Worm (Caenorhabditis elegans) whole organism, L1 larva: Measurements from ENCODE around the gene C54F6.12.

Source experiments
- ceh-88 ChIP-seq: fragments of 200-800 bp; sonication (Bioruptor generic); IDR thresholded peaks from 2 replicates; pipeline ENCODE4 v1.3.6; 2022; ENCODE audit warnings: missing genetic modification characterization, missing compliant biosample characterization
- elt-3 ChIP-seq, 6 experiments: fragments of 150-350 bp in 1 of 6; sonication (generic microtip); optimal IDR thresholded peaks; 2 replicates each; lab custom pipeline; 2017 to 2018; ENCODE audit warnings: missing biosample characterization in 6 of 6, missing genetic modification characterization in 6 of 6, inconsistent platforms in 1 of 6
- fos-1 ChIP-seq: fragments of 150-350 bp; optimal IDR thresholded peaks from 2 replicates; lab custom pipeline; 2014; ENCODE audit warnings: missing biosample characterization, missing genetic modification characterization
- lin-13 ChIP-seq: fragments of 150-350 bp; optimal IDR thresholded peaks from 2 replicates; lab custom pipeline; 2014; ENCODE audit warnings: missing biosample characterization, missing genetic modification reagents, missing genetic modification characterization
- lin-39 ChIP-seq: fragments of 150-350 bp; optimal IDR thresholded peaks from 2 replicates; lab custom pipeline; 2014; ENCODE audit warnings: missing biosample characterization, missing genetic modification reagents, missing genetic modification characterization
- nhr-12 ChIP-seq: sonication (generic microtip); optimal IDR thresholded peaks from 2 replicates; lab custom pipeline; 2017; ENCODE audit warnings: missing biosample characterization, missing genetic modification characterization
- nhr-237 ChIP-seq: fragments of 150-350 bp; optimal IDR thresholded peaks from 2 replicates; lab custom pipeline; 2014; ENCODE audit warnings: missing biosample characterization, missing genetic modification characterization
- nhr-76 ChIP-seq: sonication (generic microtip); optimal IDR thresholded peaks from 2 replicates; lab custom pipeline; 2017; ENCODE audit warnings: missing biosample characterization, missing genetic modification characterization
- rnt-1 ChIP-seq: sonication (generic microtip); optimal IDR thresholded peaks from 2 replicates; lab custom pipeline; 2016; ENCODE audit warnings: mild to moderate bottlenecking, missing genetic modification characterization, moderate library complexity, missing compliant biosample characterization
- snpc-4 ChIP-seq: fragments of 150-350 bp; optimal IDR thresholded peaks from 2 replicates; lab custom pipeline; 2014; ENCODE audit warnings: missing biosample characterization, missing genetic modification characterization
- unc-62 ChIP-seq: fragments of 150-350 bp; optimal IDR thresholded peaks from 2 replicates; lab custom pipeline; 2014; ENCODE audit warnings: missing biosample characterization, missing genetic modification reagents, missing genetic modification characterization
- vab-15 ChIP-seq: sonication (generic microtip); optimal IDR thresholded peaks from 2 replicates; lab custom pipeline; 2017; ENCODE audit warnings: missing genotype, mild to moderate bottlenecking, missing genetic modification characterization, missing compliant biosample characterization

DNA sequence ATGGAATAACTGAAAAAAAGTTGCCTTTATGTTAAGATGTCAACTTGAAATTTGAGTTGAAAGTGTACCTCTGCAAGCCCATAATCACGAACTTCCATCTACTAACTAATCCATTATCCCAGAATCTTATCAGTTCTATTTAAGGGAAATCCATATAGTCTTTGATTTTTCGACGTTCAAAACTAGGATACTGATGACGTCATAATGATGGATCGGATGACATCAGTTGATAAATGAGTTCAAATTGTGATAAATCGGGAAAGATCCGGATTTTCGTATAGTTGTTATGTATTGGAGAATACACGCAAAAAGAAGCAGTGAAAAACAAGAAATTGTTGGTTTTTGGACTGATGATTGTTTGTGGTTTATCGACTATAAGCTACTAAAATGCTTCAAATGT is 5.8 kb upstream of the C54F6.12 start:
- TF ChIP-seq vab-15 (tag; lab: Kevin White, UChicago): no peak
- TF ChIP-seq nhr-76 (tag; lab: Kevin White, UChicago): no peak
- no peak for TF ChIP-seq lin-39 (tag; lab: Kevin White, UChicago)
- no peak for TF ChIP-seq snpc-4 (tag; lab: Kevin White, UChicago)
- no peak for TF ChIP-seq nhr-237
- TF ChIP-seq rnt-1: no peak
- TF ChIP-seq nhr-12: no peak
- no peak for TF ChIP-seq lin-13 (GFP tag; lab: Kevin White, UChicago)
- no peak for TF ChIP-seq elt-3 (tag; optimal IDR thresholded peaks at IDR 0.05; lab: Kevin White, UChicago)
- TF ChIP-seq unc-62: no peak
- TF ChIP-seq ceh-88: no peak
- TF ChIP-seq fos-1 (tag; lab: Kevin White, UChicago): no peak
